Fruit fly (Drosophila melanogaster): ENCODE measurements around the gene CG15754.

The CG15754 gene

dm6 chrX:13570255-13570654 lies 42.4 kb downstream of the CG15754 start (continued):
- TF ChIP-seq CG8290 (GFP tag; optimal IDR thresholded peaks at IDR 0.05) (no peak), CG8290 (tag; optimal IDR thresholded peaks at IDR 0.05) (peak in 1 of 2 experiments; percentile 63), CG4707 (GFP tag; optimal IDR thresholded peaks at IDR 0.05) (peak; percentile 21), chinmo (GFP tag; IDR thresholded peaks at IDR 0.05; ENCODE audit: partially characterized antibody) (no peak), Bgb (GFP tag; IDR thresholded peaks at IDR 0.05; ENCODE audit: partially characterized antibody) (no peak), kni (GFP tag; optimal IDR thresholded peaks at IDR 0.05) (peak; percentile 45), CG18599 (GFP tag; optimal IDR thresholded peaks at IDR 0.05) (peak; percentile 61), CG9797 (GFP tag; optimal IDR thresholded peaks at IDR 0.05) (no peak), lmd (GFP tag; IDR thresholded peaks at IDR 0.05) (no peak), CG7987 (GFP tag; optimal IDR thresholded peaks at IDR 0.05) (peak; percentile 5), yki (optimal IDR thresholded peaks at IDR 0.05) (no peak), danr (GFP tag; IDR thresholded peaks at IDR 0.05) (no peak), CrebB (tag; optimal IDR thresholded peaks at IDR 0.05) (no peak), ash1 (GFP tag; optimal IDR thresholded peaks at IDR 0.05) (no peak), fd64A (GFP tag; optimal IDR thresholded peaks at IDR 0.05) (peak; percentile 14), CG12391 (tag; optimal IDR thresholded peaks at IDR 0.05) (no peak), gcm2 (GFP tag; optimal IDR thresholded peaks at IDR 0.05) (no peak), Asciz (GFP tag; optimal IDR thresholded peaks at IDR 0.05) (peak; percentile 14), CG12659 (GFP tag; optimal IDR thresholded peaks at IDR 0.05) (peak; percentile 1), ab (GFP tag; optimal IDR thresholded peaks at IDR 0.05) (no peak), cas (GFP tag; IDR thresholded peaks at IDR 0.05) (no peak), lab (GFP tag; optimal IDR thresholded peaks at IDR 0.05) (peak; percentile 56), HHEX (GFP tag; optimal IDR thresholded peaks at IDR 0.05) (peak; percentile 33), Sox102F (GFP tag; optimal IDR thresholded peaks at IDR 0.05) (peak; percentile 6), CG17359 (tag; optimal IDR thresholded peaks at IDR 0.05) (peak; percentile 44), fd96Cb (tag; optimal IDR thresholded peaks at IDR 0.05) (no peak), Ssrp (tag; optimal IDR thresholded peaks at IDR 0.05) (no peak), Dip2 (GFP tag; IDR thresholded peaks at IDR 0.05) (no peak), sug (tag; optimal IDR thresholded peaks at IDR 0.05) (no peak), Fer1 (GFP tag; optimal IDR thresholded peaks at IDR 0.05) (peak; percentile 39), CG8388 (GFP tag; optimal IDR thresholded peaks at IDR 0.05) (no peak), scrt (GFP tag; optimal IDR thresholded peaks at IDR 0.05) (peak; percentile 1), chif (GFP tag; optimal IDR thresholded peaks at IDR 0.05) (no peak), CG6683 (GFP tag; optimal IDR thresholded peaks at IDR 0.05) (peak; percentile 13), br (optimal IDR thresholded peaks at IDR 0.05) (no peak), bsh (GFP tag; optimal IDR thresholded peaks at IDR 0.05) (peak in 1 of 2 experiments; percentile 32), Med (GFP tag) (peak; percentile 68), CG17568 (GFP tag; optimal IDR thresholded peaks at IDR 0.05) (no peak), sim (GFP tag; IDR thresholded peaks at IDR 0.05) (no peak), CG33213 (GFP tag; optimal IDR thresholded peaks at IDR 0.05) (no peak), CG1792 (GFP tag; optimal IDR thresholded peaks at IDR 0.05) (no peak), CG3407 (GFP tag; optimal IDR thresholded peaks at IDR 0.05) (peak; percentile 0), Hr78 (GFP tag; optimal IDR thresholded peaks at IDR 0.05) (no peak), Taf1 (GFP tag; IDR thresholded peaks at IDR 0.05) (no peak), odd (GFP tag; optimal IDR thresholded peaks at IDR 0.05) (peak; percentile 7), sob (GFP tag; IDR thresholded peaks at IDR 0.05) (0 out of 2 replicates have a peak, but pooled peaks have one; percentile 25), Blimp-1 (GFP tag; optimal IDR thresholded peaks at IDR 0.05) (peak; percentile 32), CG34376 (GFP tag; optimal IDR thresholded peaks at IDR 0.05) (no peak), CG10543 (GFP tag; optimal IDR thresholded peaks at IDR 0.05) (peak; percentile 44), CG5180 (GFP tag; optimal IDR thresholded peaks at IDR 0.05) (peak; percentile 10)

Data from whole organism, embryonic.